Fruit fly (Drosophila melanogaster): ENCODE results near the gene CG6503.

dm6 chr3R:26443343-26443742, 18.4 kb upstream of the CG6503 start:
- TF ChIP-seq CTCF (optimal IDR thresholded peaks at IDR 0.05) (no peak), CG8478 (optimal IDR thresholded peaks at IDR 0.05) (no peak)

Data from S2 (cell line).